Worm (Caenorhabditis elegans) whole organism, late embryonic: ENCODE data around the gene smu-2.
"Not testable (repeated sequence)": the region's sequence is repeated elsewhere in the genome, so short reads cannot be mapped to it uniquely, and the experiment has no call there.

Source experiments
- C08G9.2 ChIP-seq: sonication (generic microtip); optimal IDR thresholded peaks from 2 replicates; lab custom pipeline; 2016; ENCODE audit warnings: mild to moderate bottlenecking, missing genetic modification characterization, moderate library complexity, missing compliant biosample characterization
- C38D4.7 ChIP-seq: fragments of 200-800 bp; sonication (Bioruptor generic); optimal IDR thresholded peaks from 2 replicates; lab custom pipeline; 2018; ENCODE audit warnings: mild to moderate bottlenecking, missing genetic modification characterization, moderate library complexity, missing compliant biosample characterization
- ahr-1 ChIP-seq: sonication (generic microtip); optimal IDR thresholded peaks from 2 replicates; lab custom pipeline; 2016; ENCODE audit warnings: missing genetic modification characterization, missing compliant biosample characterization
- ceh-19 ChIP-seq: fragments of 200-800 bp; sonication (Bioruptor generic); optimal IDR thresholded peaks from 2 replicates; lab custom pipeline; 2018; ENCODE audit warnings: mild to moderate bottlenecking, missing genetic modification characterization, missing compliant biosample characterization
- ceh-22 ChIP-seq: sonication (generic microtip); optimal IDR thresholded peaks from 2 replicates; lab custom pipeline; 2017; ENCODE audit warnings: missing biosample characterization, missing genetic modification characterization
- ceh-30 ChIP-seq: fragments of 150-350 bp; optimal IDR thresholded peaks from 2 replicates; lab custom pipeline; 2014; ENCODE audit warnings: missing biosample characterization, missing genetic modification characterization
- ceh-31 ChIP-seq: sonication (generic microtip); optimal IDR thresholded peaks from 2 replicates; lab custom pipeline; 2016; ENCODE audit warnings: missing genetic modification characterization, missing compliant biosample characterization
- ceh-45 ChIP-seq: fragments of 200-800 bp; sonication (Bioruptor generic); IDR thresholded peaks from 2 replicates; pipeline ENCODE4 v1.3.6; 2022; ENCODE audit warnings: missing genetic modification reagents, missing genetic modification characterization, missing compliant biosample characterization
- ceh-6 ChIP-seq: fragments of 200-800 bp; sonication (Bioruptor generic); optimal IDR thresholded peaks from 2 replicates; lab custom pipeline; 2018; ENCODE audit warnings: mild to moderate bottlenecking, missing genetic modification characterization, missing compliant biosample characterization
- ceh-9 ChIP-seq: sonication (generic microtip); optimal IDR thresholded peaks from 2 replicates; lab custom pipeline; 2016; ENCODE audit warnings: mild to moderate bottlenecking, missing genetic modification characterization, inconsistent platforms, missing compliant biosample characterization
- che-1 ChIP-seq: sonication (generic microtip); optimal IDR thresholded peaks from 2 replicates; lab custom pipeline; 2016; ENCODE audit warnings: mild to moderate bottlenecking, missing genetic modification characterization, missing compliant biosample characterization
- dve-1 ChIP-seq: sonication (generic microtip); optimal IDR thresholded peaks from 2 replicates; lab custom pipeline; 2017; ENCODE audit warnings: antibody characterized with exemption, mild to moderate bottlenecking, missing genetic modification characterization, missing compliant biosample characterization
- elt-2 ChIP-seq: sonication (generic microtip); optimal IDR thresholded peaks from 2 replicates; lab custom pipeline; 2016; ENCODE audit warnings: missing genetic modification reagents, missing genetic modification characterization, missing compliant biosample characterization
- elt-4 ChIP-seq: sonication (generic microtip); optimal IDR thresholded peaks from 2 replicates; lab custom pipeline; 2016; ENCODE audit warnings: missing genetic modification characterization, missing compliant biosample characterization
- gmeb-2 ChIP-seq: sonication (generic microtip); optimal IDR thresholded peaks from 2 replicates; lab custom pipeline; 2016; ENCODE audit warnings: missing genetic modification characterization, inconsistent platforms, missing compliant biosample characterization
- hlh-15 ChIP-seq: sonication (generic microtip); optimal IDR thresholded peaks from 2 replicates; lab custom pipeline; 2016; ENCODE audit warnings: missing genetic modification characterization, missing compliant biosample characterization
- hlh-6 ChIP-seq: sonication (generic microtip); optimal IDR thresholded peaks from 2 replicates; lab custom pipeline; 2016; ENCODE audit warnings: missing genotype, missing genetic modification characterization, missing compliant biosample characterization
- lim-6 ChIP-seq: sonication (generic microtip); optimal IDR thresholded peaks from 2 replicates; lab custom pipeline; 2016; ENCODE audit warnings: missing genetic modification characterization, missing compliant biosample characterization
- lin-11 ChIP-seq: fragments of 200-800 bp; sonication (Bioruptor generic); optimal IDR thresholded peaks from 2 replicates; lab custom pipeline; 2018; ENCODE audit warnings: mild to moderate bottlenecking, missing genetic modification characterization, missing compliant biosample characterization
- madf-2 ChIP-seq: sonication (generic microtip); optimal IDR thresholded peaks from 2 replicates; lab custom pipeline; 2017; ENCODE audit warnings: missing genetic modification characterization, missing compliant biosample characterization
- nfya-1 ChIP-seq: sonication (generic microtip); optimal IDR thresholded peaks from 2 replicates; lab custom pipeline; 2017; ENCODE audit warnings: missing genetic modification characterization, mild to moderate bottlenecking, missing compliant biosample characterization, antibody characterized with exemption, moderate library complexity
- npax-4 ChIP-seq: sonication (generic microtip); optimal IDR thresholded peaks from 2 replicates; lab custom pipeline; 2016; ENCODE audit warnings: missing genetic modification characterization, missing compliant biosample characterization
- pros-1 ChIP-seq: fragments of 150-350 bp; optimal IDR thresholded peaks from 2 replicates; lab custom pipeline; 2014; ENCODE audit warnings: missing biosample characterization, missing genetic modification reagents, missing genetic modification characterization
- ref-2 ChIP-seq: sonication (generic microtip); optimal IDR thresholded peaks from 2 replicates; lab custom pipeline; 2016; ENCODE audit warnings: missing genetic modification characterization, missing compliant biosample characterization
- rnt-1 ChIP-seq: sonication (generic microtip); optimal IDR thresholded peaks from 2 replicates; lab custom pipeline; 2016; ENCODE audit warnings: missing genetic modification characterization, missing compliant biosample characterization
- sox-2 ChIP-seq: fragments of 200-800 bp; sonication (Bioruptor generic); IDR thresholded peaks from 2 replicates; pipeline ENCODE4 v1.3.6; 2022; ENCODE audit warnings: missing genetic modification reagents, missing genetic modification characterization, missing compliant biosample characterization
- sox-4 ChIP-seq: sonication (generic microtip); optimal IDR thresholded peaks from 2 replicates; lab custom pipeline; 2017; ENCODE audit warnings: mild to moderate bottlenecking, missing genetic modification characterization, inconsistent platforms, missing compliant biosample characterization
- tbx-2 ChIP-seq: sonication (generic microtip); optimal IDR thresholded peaks from 2 replicates; lab custom pipeline; 2016; ENCODE audit warnings: missing genetic modification characterization, missing compliant biosample characterization
- ttx-3 ChIP-seq: sonication (generic microtip); optimal IDR thresholded peaks from 2 replicates; lab custom pipeline; 2016; ENCODE audit warnings: missing genetic modification reagents, missing genetic modification characterization, missing compliant biosample characterization
- unc-55 ChIP-seq: sonication (generic microtip); optimal IDR thresholded peaks from 2 replicates; lab custom pipeline; 2017; ENCODE audit warnings: missing biosample characterization, missing genetic modification reagents, missing genetic modification characterization
- unc-86 ChIP-seq: sonication (generic microtip); optimal IDR thresholded peaks from 2 replicates; lab custom pipeline; 2016; ENCODE audit warnings: missing genetic modification characterization, missing compliant biosample characterization
- zip-5 ChIP-seq: sonication (generic microtip); optimal IDR thresholded peaks from 2 replicates; lab custom pipeline; 2016; ENCODE audit warnings: missing genetic modification characterization, missing compliant biosample characterization

smu-2 gene

ce11 chrII:3463097-3463496 is 19.1 kb upstream of the smu-2 start, which contains the start of gene C16C8.9:
TSS of gene C16C8.9 (minus strand) at chrII:3463197.
- TF ChIP-seq unc-86 (no peak), hlh-15 (tag; lab: Kevin White, UChicago) (no peak)

DNA sequence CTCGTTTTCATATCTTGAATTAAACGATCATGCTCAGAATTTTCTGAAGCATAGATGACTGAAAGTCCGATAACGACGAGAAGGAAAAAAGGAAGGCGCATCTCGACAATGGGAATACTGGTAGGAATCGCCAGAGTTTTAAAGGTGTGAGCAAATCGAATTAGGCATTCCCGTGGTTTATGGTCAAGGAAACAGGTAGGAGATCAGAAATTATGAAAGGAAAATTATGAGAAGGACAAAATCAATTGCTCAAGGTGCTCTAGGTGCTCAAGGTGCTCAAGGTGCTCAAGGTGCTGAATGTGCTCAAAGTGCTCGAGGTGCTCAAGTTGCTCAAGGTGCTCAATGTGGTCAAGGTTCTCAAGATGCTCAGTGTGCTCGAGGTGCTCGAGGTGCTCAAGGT is 17.6 kb upstream of the smu-2 start, which contains the start of gene C16C8.10:
Gene C16C8.10 (minus strand): TSS at position 101 of the 400 bp plus-strand sequence.
- TF ChIP-seq madf-2 (tag; lab: Kevin White, UChicago); ahr-1; ceh-9 (tag; lab: Kevin White, UChicago): not testable (repeated sequence)

ce11 chrII:3470549-3470948 is 11.7 kb upstream of the smu-2 start, which contains the start of gene Y49F6B.20:
TSS of gene Y49F6B.20 (minus strand) at chrII:3470649.
- TF ChIP-seq ceh-31 (tag; lab: Kevin White, UChicago): no peak
- TF ChIP-seq gmeb-2 (tag; lab: Kevin White, UChicago): no peak
- TF ChIP-seq, all 69 proteins: peak for 0

ce11 chrII:3471603-3472002 is 10.6 kb upstream of the smu-2 start, which contains the start of gene Y49F6B.13:
TSS of gene Y49F6B.13 (minus strand) at chrII:3471703.
- TF ChIP-seq elt-2 (tag; lab: Kevin White, UChicago): no peak
- TF ChIP-seq lin-11 (tag; lab: Kevin White, UChicago): no peak
- TF ChIP-seq C38D4.7: no peak
- TF ChIP-seq ceh-19: no peak
- TF ChIP-seq ttx-3 (tag; lab: Kevin White, UChicago): no peak
- no peak for TF ChIP-seq npax-4 (tag; lab: Kevin White, UChicago)
- TF ChIP-seq ceh-45: no peak
- no peak for TF ChIP-seq ceh-6
- TF ChIP-seq sox-2 (GFP tag; lab: Robert Waterston, UW): no peak
- no peak for TF ChIP-seq zip-5 (tag; lab: Kevin White, UChicago)
- no peak for TF ChIP-seq rnt-1 (tag; lab: Kevin White, UChicago)
- no peak for TF ChIP-seq sox-4 (tag; lab: Kevin White, UChicago)
- no peak for TF ChIP-seq ceh-31 (tag; lab: Kevin White, UChicago)
- no peak for TF ChIP-seq nfya-1 (tag; lab: Kevin White, UChicago)
- TF ChIP-seq dve-1 (tag; lab: Kevin White, UChicago): no peak

- TF ChIP-seq ceh-22 (tag; lab: Kevin White, UChicago) (no peak), pros-1 (tag; lab: Kevin White, UChicago) (no peak), hlh-6 (tag; lab: Kevin White, UChicago) (no peak), elt-4 (tag; lab: Kevin White, UChicago) (no peak), lim-6 (tag; lab: Kevin White, UChicago) (no peak), tbx-2 (tag; lab: Kevin White, UChicago) (no peak)
Observed at ce11 chrII:3472316-3472715, 9.9 kb upstream of the smu-2 start, which contains the start of gene Y49F6B.12. TSS of gene Y49F6B.12 (minus strand) at chrII:3472416.

- TF ChIP-seq unc-86 (no peak), madf-2 (tag; lab: Kevin White, UChicago) (no peak), lim-6 (tag; lab: Kevin White, UChicago) (no peak), nfya-1 (tag; lab: Kevin White, UChicago) (no peak), che-1 (tag; lab: Kevin White, UChicago) (no peak), C08G9.2 (tag; lab: Kevin White, UChicago) (no peak), sox-4 (tag; lab: Kevin White, UChicago) (no peak), unc-55 (GFP tag; lab: Kevin White, UChicago) (no peak), ref-2 (tag; lab: Kevin White, UChicago) (no peak), ceh-30 (tag; lab: Kevin White, UChicago) (no peak), ceh-22 (tag; lab: Kevin White, UChicago) (no peak), ceh-9 (tag; lab: Kevin White, UChicago) (no peak)
Observed at ce11 chrII:3472817-3473216, 9.4 kb upstream of the smu-2 start, which contains the start of gene Y49F6B.6. TSS of gene Y49F6B.6 (plus strand) at chrII:3473117.
